Worm (Caenorhabditis elegans) whole organism, L2 larva: ENCODE results near the gene F52G3.5.

ENCODE experiments used
- C34F6.9 ChIP-seq: fragments of 150-350 bp; optimal IDR thresholded peaks from 2 replicates; lab custom pipeline; 2014; ENCODE audit warnings: missing biosample characterization, missing genetic modification characterization
- F13H6.1 ChIP-seq: sonication (generic microtip); optimal IDR thresholded peaks from 2 replicates; lab custom pipeline; 2016; ENCODE audit warnings: missing genetic modification characterization, missing compliant biosample characterization
- R02D3.7 ChIP-seq: fragments of 150-350 bp; optimal IDR thresholded peaks from 2 replicates; lab custom pipeline; 2014; ENCODE audit warnings: missing biosample characterization, missing genetic modification characterization
- Y55F3AM.14 ChIP-seq: fragments of 200-800 bp; sonication (Bioruptor generic); optimal IDR thresholded peaks from 2 replicates; lab custom pipeline; 2018; ENCODE audit warnings: mild to moderate bottlenecking, missing genetic modification characterization, missing compliant biosample characterization
- ZK546.5 ChIP-seq: sonication (generic microtip); optimal IDR thresholded peaks from 2 replicates; lab custom pipeline; 2017; ENCODE audit warnings: missing biosample characterization, missing genetic modification characterization
- alr-1 ChIP-seq: fragments of 150-350 bp; optimal IDR thresholded peaks from 2 replicates; lab custom pipeline; 2014; ENCODE audit warnings: missing biosample characterization, missing genetic modification characterization
- ama-1 ChIP-seq: fragments of 150-350 bp; optimal IDR thresholded peaks from 2 replicates; lab custom pipeline; 2018; ENCODE audit warnings: inconsistent platforms
- ceh-16 ChIP-seq: fragments of 150-350 bp; optimal IDR thresholded peaks from 2 replicates; lab custom pipeline; 2014; ENCODE audit warnings: missing biosample characterization, missing genetic modification characterization
- crh-2 ChIP-seq: sonication (generic microtip); optimal IDR thresholded peaks from 2 replicates; lab custom pipeline; 2017; ENCODE audit warnings: missing biosample characterization, missing genetic modification characterization
- egl-27 ChIP-seq: sonication (generic microtip); optimal IDR thresholded peaks from 3 replicates; lab custom pipeline; 2017; ENCODE audit warnings: missing biosample characterization, missing genetic modification reagents, missing genetic modification characterization
- elt-1 ChIP-seq: fragments of 150-350 bp; optimal IDR thresholded peaks from 2 replicates; lab custom pipeline; 2014; ENCODE audit warnings: missing biosample characterization, missing genetic modification characterization
- elt-3 ChIP-seq: sonication (generic microtip); optimal IDR thresholded peaks from 2 replicates; lab custom pipeline; 2017; ENCODE audit warnings: missing biosample characterization, missing genetic modification characterization
- fos-1 ChIP-seq: fragments of 150-350 bp; optimal IDR thresholded peaks from 2 replicates; lab custom pipeline; 2014; ENCODE audit warnings: missing biosample characterization, missing genetic modification characterization
- gmeb-1 ChIP-seq: fragments of 150-350 bp; optimal IDR thresholded peaks from 2 replicates; lab custom pipeline; 2014; ENCODE audit warnings: missing biosample characterization, missing genetic modification characterization
- lin-11 ChIP-seq: fragments of 150-350 bp; sonication (generic microtip); optimal IDR thresholded peaks from 2 replicates; lab custom pipeline; 2014; ENCODE audit warnings: missing biosample characterization, missing genetic modification characterization, inconsistent platforms, mixed read lengths
- lin-13 ChIP-seq: fragments of 150-350 bp; optimal IDR thresholded peaks from 2 replicates; lab custom pipeline; 2014; ENCODE audit warnings: missing biosample characterization, missing genetic modification reagents, missing genetic modification characterization
- lin-39 ChIP-seq: fragments of 150-350 bp; optimal IDR thresholded peaks from 2 replicates; lab custom pipeline; 2014; ENCODE audit warnings: missing biosample characterization, missing genetic modification reagents, missing genetic modification characterization
- mbf-1 ChIP-seq: sonication (generic microtip); optimal IDR thresholded peaks from 2 replicates; lab custom pipeline; 2017; ENCODE audit warnings: missing biosample characterization, missing genetic modification characterization
- mdl-1 ChIP-seq, 2 experiments: fragments of 150-350 bp in 1 of 2; sonication (generic microtip) in 1 of 2; optimal IDR thresholded peaks; 2 replicates each; lab custom pipeline; 2017; ENCODE audit warnings: missing biosample characterization in 2 of 2, missing genetic modification characterization in 2 of 2
- nhr-10 ChIP-seq: sonication (generic microtip); optimal IDR thresholded peaks from 2 replicates; lab custom pipeline; 2017; ENCODE audit warnings: missing biosample characterization, missing genetic modification characterization
- nhr-129 ChIP-seq: fragments of 150-350 bp; optimal IDR thresholded peaks from 2 replicates; lab custom pipeline; 2014; ENCODE audit warnings: missing biosample characterization, missing genetic modification characterization
- nhr-21 ChIP-seq: fragments of 150-350 bp; optimal IDR thresholded peaks from 2 replicates; lab custom pipeline; 2014; ENCODE audit warnings: missing biosample characterization, missing genetic modification characterization
- nhr-237 ChIP-seq: fragments of 150-350 bp; optimal IDR thresholded peaks from 2 replicates; lab custom pipeline; 2014; ENCODE audit warnings: missing biosample characterization, missing genetic modification characterization
- nhr-25 ChIP-seq: fragments of 150-350 bp; sonication (generic microtip); optimal IDR thresholded peaks from 3 replicates; lab custom pipeline; 2014; ENCODE audit warnings: missing biosample characterization, missing genetic modification characterization
- peb-1 ChIP-seq: fragments of 150-350 bp; optimal IDR thresholded peaks from 2 replicates; lab custom pipeline; 2014; ENCODE audit warnings: missing biosample characterization, missing genetic modification characterization
- sem-4 ChIP-seq: fragments of 150-350 bp; optimal IDR thresholded peaks from 2 replicates; lab custom pipeline; 2014; ENCODE audit warnings: missing biosample characterization, missing genetic modification reagents, missing genetic modification characterization
- skn-1 ChIP-seq: sonication (generic microtip); optimal IDR thresholded peaks from 2 replicates; lab custom pipeline; 2017; ENCODE audit warnings: missing biosample characterization, missing genetic modification characterization
- sma-9 ChIP-seq, 2 experiments: fragments of 150-350 bp in 1 of 2; sonication (generic microtip) in 1 of 2; optimal IDR thresholded peaks; 2 replicates each; lab custom pipeline; 2014 to 2016; ENCODE audit warnings: missing genetic modification characterization in 2 of 2, mild to moderate bottlenecking in 1 of 2, missing biosample characterization in 1 of 2, missing compliant biosample characterization in 1 of 2, missing genetic modification reagents in 1 of 2, moderate library complexity in 1 of 2
- unc-55 ChIP-seq: fragments of 150-350 bp; sonication (generic microtip); optimal IDR thresholded peaks from 3 replicates; lab custom pipeline; 2014; ENCODE audit warnings: missing biosample characterization, missing genetic modification reagents, missing genetic modification characterization
- unc-62 ChIP-seq: fragments of 150-350 bp; optimal IDR thresholded peaks from 2 replicates; lab custom pipeline; 2014; ENCODE audit warnings: missing biosample characterization, missing genetic modification reagents, missing genetic modification characterization
- zag-1 ChIP-seq: fragments of 150-350 bp; optimal IDR thresholded peaks from 2 replicates; lab custom pipeline; 2014; ENCODE audit warnings: missing biosample characterization, missing genetic modification characterization
- ztf-11 ChIP-seq: sonication (generic microtip); optimal IDR thresholded peaks from 2 replicates; lab custom pipeline; 2017; ENCODE audit warnings: missing biosample characterization, missing genetic modification characterization
- ztf-4 ChIP-seq: fragments of 150-350 bp; optimal IDR thresholded peaks from 2 replicates; lab custom pipeline; 2014; ENCODE audit warnings: missing biosample characterization, missing genetic modification characterization

F52G3.5 gene

ce11 chrX:16961387-16961786 lies 14.6 kb downstream of the F52G3.5 start (continued):
- TF ChIP-seq sma-9 (GFP tag; optimal IDR thresholded peaks at IDR 0.05; lab: Kevin White, UChicago) (peak; percentile 91), sma-9 (tag; optimal IDR thresholded peaks at IDR 0.05; lab: Kevin White, UChicago) (no peak), Y55F3AM.14 (peak; percentile 54), fos-1 (peak; percentile 90), ztf-11 (tag; lab: Kevin White, UChicago) (no peak), nhr-10 (no peak), sem-4 (tag; lab: Kevin White, UChicago) (peak; percentile 95), elt-1 (tag; lab: Kevin White, UChicago) (no peak), skn-1 (tag; lab: Kevin White, UChicago) (no peak), lin-13 (GFP tag; lab: Kevin White, UChicago) (peak; percentile 86), mbf-1 (tag; lab: Kevin White, UChicago) (no peak), alr-1 (tag; lab: Kevin White, UChicago) (no peak), unc-62 (GFP tag; lab: Kevin White, UChicago) (no peak), lin-11 (tag; lab: Kevin White, UChicago) (peak; percentile 88)
- TF ChIP-seq, all 48 proteins: peak for 27

ce11 chrX:16960346-16960745 lies 15.6 kb downstream of the F52G3.5 start:
- TF ChIP-seq F13H6.1 (no peak), nhr-129 (tag; lab: Kevin White, UChicago) (peak; percentile 0)
- TF ChIP-seq, all 48 proteins: peak for 1

- TF ChIP-seq C34F6.9 (tag; lab: Kevin White, UChicago) (no peak), Y55F3AM.14 (no peak), elt-1 (tag; lab: Kevin White, UChicago) (no peak), lin-13 (GFP tag; lab: Kevin White, UChicago) (no peak), mdl-1 (tag; optimal IDR thresholded peaks at IDR 0.05; lab: Kevin White, UChicago) (no peak), ceh-16 (tag; lab: Kevin White, UChicago) (no peak), ztf-4 (tag; lab: Kevin White, UChicago) (no peak), R02D3.7 (tag; lab: Kevin White, UChicago) (no peak), nhr-237 (tag; lab: Kevin White, UChicago) (no peak), elt-3 (no peak), sma-9 (GFP tag; optimal IDR thresholded peaks at IDR 0.05; lab: Kevin White, UChicago) (no peak), sma-9 (tag; optimal IDR thresholded peaks at IDR 0.05; lab: Kevin White, UChicago) (no peak), unc-62 (GFP tag; lab: Kevin White, UChicago) (no peak), zag-1 (tag; lab: Kevin White, UChicago) (no peak), ztf-11 (tag; lab: Kevin White, UChicago) (no peak), nhr-21 (tag; lab: Kevin White, UChicago) (no peak), crh-2 (tag; lab: Kevin White, UChicago) (no peak), sem-4 (tag; lab: Kevin White, UChicago) (no peak), ZK546.5 (tag; lab: Kevin White, UChicago) (no peak), lin-39 (tag; lab: Kevin White, UChicago) (no peak), peb-1 (tag; lab: Kevin White, UChicago) (no peak)
Observed at ce11 chrX:16958015-16958414, 17.9 kb downstream of the F52G3.5 start.

ce11 chrX:16952859-16953258 lies 23.1 kb downstream of the F52G3.5 start, which contains the start of gene F52G3.8:
Gene F52G3.8, minus strand, starts transcription at chrX:16952959.
- TF ChIP-seq ZK546.5 (tag; lab: Kevin White, UChicago) (no peak), nhr-10 (no peak), lin-39 (tag; lab: Kevin White, UChicago) (no peak), gmeb-1 (no peak), nhr-25 (tag; lab: Kevin White, UChicago) (no peak), skn-1 (tag; lab: Kevin White, UChicago) (no peak), egl-27 (no peak), mbf-1 (tag; lab: Kevin White, UChicago) (no peak), ztf-11 (tag; lab: Kevin White, UChicago) (no peak)
- TF ChIP-seq, all 48 proteins: peak for 0

- peak; percentile 5 for TF ChIP-seq unc-55 (GFP tag; lab: Kevin White, UChicago)
- no peak for TF ChIP-seq sma-9 (GFP tag; optimal IDR thresholded peaks at IDR 0.05; lab: Kevin White, UChicago)
- TF ChIP-seq sma-9 (tag; optimal IDR thresholded peaks at IDR 0.05; lab: Kevin White, UChicago) = no peak
- no peak for TF ChIP-seq F13H6.1
- TF ChIP-seq ama-1 = peak; percentile 92
- no peak for TF ChIP-seq peb-1 (tag; lab: Kevin White, UChicago)
- TF ChIP-seq nhr-129 (tag; lab: Kevin White, UChicago) = peak; percentile 32
- TF ChIP-seq fos-1 = no peak
Observed at ce11 chrX:16943934-16944914, 31.7 kb downstream of the F52G3.5 start.
